Comparison of ENCODE assay signal across 1 fruit fly cellular context in the genomic region with DNA sequence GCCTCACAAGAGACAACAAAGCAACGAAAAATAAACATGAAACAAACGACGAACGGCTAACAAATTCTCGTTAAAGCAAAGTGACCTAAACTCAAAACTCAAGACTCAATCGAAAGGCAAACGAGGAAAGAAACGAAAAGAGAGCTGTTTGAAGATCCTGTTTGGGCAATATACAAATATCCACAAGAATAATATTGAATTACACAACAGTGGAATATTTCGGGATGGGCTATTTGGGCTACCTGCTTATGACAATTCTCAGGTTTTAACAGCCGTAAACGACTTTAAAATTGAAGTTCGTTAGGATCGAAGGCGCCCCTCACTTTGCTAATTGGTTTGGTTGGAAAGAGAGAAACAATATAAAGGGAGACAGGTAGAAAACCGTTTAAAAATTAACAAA.
TF ChIP-seq lines count a peak whose summit lies in the region.

No protein-coding gene starts in this region.

TF ChIP-seq in whole organism, embryonic, 481 proteins besides CTCF, POLR2A, EP300 and RAD21 (continued from another document and continues in another):
- no peak for TF ChIP-seq bab2 (GFP tag; optimal IDR thresholded peaks at IDR 0.05; lab: Kevin White, UChicago)
- no peak for TF ChIP-seq CG13775 (GFP tag; optimal IDR thresholded peaks at IDR 0.05; lab: Kevin White, UChicago)
- no peak for TF ChIP-seq psq (GFP tag; optimal IDR thresholded peaks at IDR 0.05; lab: Kevin White, UChicago)
- no peak for TF ChIP-seq ewg (GFP tag; optimal IDR thresholded peaks at IDR 0.05; lab: Kevin White, UChicago)
- TF ChIP-seq pho (GFP tag; optimal IDR thresholded peaks at IDR 0.05; lab: Kevin White, UChicago) = no peak
- no peak for TF ChIP-seq HLH54F (GFP tag; optimal IDR thresholded peaks at IDR 0.05; lab: Kevin White, UChicago)
- TF ChIP-seq tin (GFP tag; optimal IDR thresholded peaks at IDR 0.05; lab: Kevin White, UChicago) = no peak
- no peak for TF ChIP-seq lab (GFP tag; optimal IDR thresholded peaks at IDR 0.05; lab: Kevin White, UChicago)
- TF ChIP-seq Ravus (GFP tag; IDR thresholded peaks at IDR 0.05; lab: Robert Waterston, UW) = no peak
- TF ChIP-seq CG11695 (GFP tag; IDR thresholded peaks at IDR 0.05; lab: Robert Waterston, UW) = no peak
- no peak for TF ChIP-seq CG7987 (GFP tag; optimal IDR thresholded peaks at IDR 0.05; lab: Kevin White, UChicago)
- TF ChIP-seq abd-A (tag; optimal IDR thresholded peaks at IDR 0.05; lab: Kevin White, UChicago) = no peak
- no peak for TF ChIP-seq ara (GFP tag; IDR thresholded peaks at IDR 0.05; lab: Robert Waterston, UW)
- no peak for TF ChIP-seq CG4707 (GFP tag; optimal IDR thresholded peaks at IDR 0.05; lab: Kevin White, UChicago)
- peak; percentile 86 for TF ChIP-seq Kr (GFP tag; optimal IDR thresholded peaks at IDR 0.05; lab: Kevin White, UChicago)
- TF ChIP-seq mirr (GFP tag; optimal IDR thresholded peaks at IDR 0.05; lab: Kevin White, UChicago) = no peak
- TF ChIP-seq CG15269 (tag; optimal IDR thresholded peaks at IDR 0.05; lab: Kevin White, UChicago) = no peak
- TF ChIP-seq B-H1 (GFP tag; IDR thresholded peaks at IDR 0.05; lab: Robert Waterston, UW) = no peak
- TF ChIP-seq nmo (GFP tag; optimal IDR thresholded peaks at IDR 0.05; lab: Kevin White, UChicago) = no peak
- no peak for TF ChIP-seq Opbp (GFP tag; IDR thresholded peaks at IDR 0.05; lab: Robert Waterston, UW; ENCODE audit: partially characterized antibody)
- no peak for TF ChIP-seq pzg (GFP tag; optimal IDR thresholded peaks at IDR 0.05; lab: Kevin White, UChicago)
- TF ChIP-seq sc (optimal IDR thresholded peaks at IDR 0.05; lab: Kevin White, UChicago) = no peak
- TF ChIP-seq sc (GFP tag; optimal IDR thresholded peaks at IDR 0.05; lab: Kevin White, UChicago) = no peak
- TF ChIP-seq Rx (GFP tag; IDR thresholded peaks at IDR 0.05; lab: Robert Waterston, UW) = no peak
- TF ChIP-seq sisA (GFP tag; IDR thresholded peaks at IDR 0.05; lab: Robert Waterston, UW) = no peak
- peak; percentile 56 for TF ChIP-seq Elba2 (GFP tag; optimal IDR thresholded peaks at IDR 0.05; lab: Kevin White, UChicago)
- TF ChIP-seq CG3838 (GFP tag; optimal IDR thresholded peaks at IDR 0.05; lab: Kevin White, UChicago) = no peak
- TF ChIP-seq CG8388 (GFP tag; optimal IDR thresholded peaks at IDR 0.05; lab: Kevin White, UChicago) = no peak
- TF ChIP-seq CG1233 (GFP tag; optimal IDR thresholded peaks at IDR 0.05; lab: Kevin White, UChicago) = peak; percentile 45
- TF ChIP-seq CG10209 (GFP tag; optimal IDR thresholded peaks at IDR 0.05; lab: Kevin White, UChicago) = peak; percentile 44
- TF ChIP-seq bowl (GFP tag; IDR thresholded peaks at IDR 0.05; lab: Robert Waterston, UW) = no peak
- TF ChIP-seq Poxn (GFP tag; IDR thresholded peaks at IDR 0.05; lab: Robert Waterston, UW) = no peak
- TF ChIP-seq her (GFP tag; optimal IDR thresholded peaks at IDR 0.05; lab: Kevin White, UChicago) = no peak
- TF ChIP-seq mam (GFP tag; optimal IDR thresholded peaks at IDR 0.05; lab: Kevin White, UChicago) = no peak
- TF ChIP-seq E2f2 (GFP tag; IDR thresholded peaks at IDR 0.05; lab: Robert Waterston, UW) = no peak
- TF ChIP-seq fu2 (GFP tag; optimal IDR thresholded peaks at IDR 0.05; lab: Kevin White, UChicago) = no peak
- TF ChIP-seq CG34224 (GFP tag; IDR thresholded peaks at IDR 0.05; lab: Robert Waterston, UW; ENCODE audit: partially characterized antibody) = no peak
- no peak for TF ChIP-seq Atf3 (GFP tag; optimal IDR thresholded peaks at IDR 0.05; lab: Kevin White, UChicago)
- no peak for TF ChIP-seq wek (GFP tag; optimal IDR thresholded peaks at IDR 0.05; lab: Kevin White, UChicago)
- peak; percentile 85 for TF ChIP-seq CG15696 (tag; optimal IDR thresholded peaks at IDR 0.05; lab: Kevin White, UChicago)
- TF ChIP-seq CG12659 (GFP tag; optimal IDR thresholded peaks at IDR 0.05; lab: Kevin White, UChicago) = no peak
- no peak for TF ChIP-seq ftz-f1 (GFP tag; optimal IDR thresholded peaks at IDR 0.05; lab: Kevin White, UChicago)
- TF ChIP-seq sim (GFP tag; IDR thresholded peaks at IDR 0.05; lab: Robert Waterston, UW) = no peak
- no peak for TF ChIP-seq crol (GFP tag; IDR thresholded peaks at IDR 0.05; lab: Robert Waterston, UW)
- no peak for TF ChIP-seq CG6254 (GFP tag; optimal IDR thresholded peaks at IDR 0.05; lab: Kevin White, UChicago)
- no peak for TF ChIP-seq ATbp (GFP tag; optimal IDR thresholded peaks at IDR 0.05; lab: Kevin White, UChicago)
- TF ChIP-seq lilli (GFP tag; optimal IDR thresholded peaks at IDR 0.05; lab: Kevin White, UChicago) = no peak
- no peak for TF ChIP-seq Vsx1 (GFP tag; optimal IDR thresholded peaks at IDR 0.05; lab: Kevin White, UChicago)
- TF ChIP-seq B-H2 (GFP tag; optimal IDR thresholded peaks at IDR 0.05; lab: Kevin White, UChicago) = no peak
- TF ChIP-seq ken (GFP tag; IDR thresholded peaks at IDR 0.05; lab: Robert Waterston, UW) = no peak
- TF ChIP-seq Side (GFP tag; optimal IDR thresholded peaks at IDR 0.05; lab: Kevin White, UChicago) = no peak
- TF ChIP-seq dmrt99B (tag; optimal IDR thresholded peaks at IDR 0.05; lab: Kevin White, UChicago) = no peak
- TF ChIP-seq zfh2 (GFP tag; optimal IDR thresholded peaks at IDR 0.05; lab: Kevin White, UChicago) = no peak
- peak; percentile 64 for TF ChIP-seq CG7271 (tag; optimal IDR thresholded peaks at IDR 0.05; lab: Kevin White, UChicago)
- no peak for TF ChIP-seq dpn (GFP tag; optimal IDR thresholded peaks at IDR 0.05; lab: Kevin White, UChicago)
- TF ChIP-seq phol (tag; optimal IDR thresholded peaks at IDR 0.05; lab: Kevin White, UChicago) = no peak
- no peak for TF ChIP-seq CG8290 (GFP tag; optimal IDR thresholded peaks at IDR 0.05; lab: Kevin White, UChicago)
- TF ChIP-seq CG8290 (tag; optimal IDR thresholded peaks at IDR 0.05; lab: Kevin White, UChicago) = peak in 1 of 2 experiments; percentile 21
- no peak for TF ChIP-seq CG14860 (GFP tag; IDR thresholded peaks at IDR 0.05; lab: Robert Waterston, UW; ENCODE audit: partially characterized antibody)
- TF ChIP-seq Hr3 (GFP tag; optimal IDR thresholded peaks at IDR 0.05; lab: Kevin White, UChicago) = no peak
- no peak for TF ChIP-seq CG4404 (GFP tag; IDR thresholded peaks at IDR 0.05; lab: Robert Waterston, UW)
- TF ChIP-seq Hey (tag; optimal IDR thresholded peaks at IDR 0.05; lab: Kevin White, UChicago) = no peak
- TF ChIP-seq CG2875 (GFP tag; optimal IDR thresholded peaks at IDR 0.05; lab: Kevin White, UChicago) = no peak
- TF ChIP-seq inv (GFP tag; IDR thresholded peaks at IDR 0.05; lab: Robert Waterston, UW; ENCODE audit: partially characterized antibody) = no peak
- no peak for TF ChIP-seq Lim3 (GFP tag; IDR thresholded peaks at IDR 0.05; lab: Robert Waterston, UW)
- no peak for TF ChIP-seq CG6689 (GFP tag; IDR thresholded peaks at IDR 0.05; lab: Robert Waterston, UW)
- no peak for TF ChIP-seq CG11696 (GFP tag; IDR thresholded peaks at IDR 0.05; lab: Robert Waterston, UW)
- no peak for TF ChIP-seq CG10321 (GFP tag; IDR thresholded peaks at IDR 0.05; lab: Robert Waterston, UW)
- no peak for TF ChIP-seq ci (GFP tag; IDR thresholded peaks at IDR 0.05; lab: Robert Waterston, UW)
- TF ChIP-seq disco-r (GFP tag; optimal IDR thresholded peaks at IDR 0.05; lab: Kevin White, UChicago) = no peak
- TF ChIP-seq ac (GFP tag; optimal IDR thresholded peaks at IDR 0.05; lab: Kevin White, UChicago) = peak; percentile 81
- peak; percentile 46 for TF ChIP-seq CG9727 (GFP tag; optimal IDR thresholded peaks at IDR 0.05; lab: Kevin White, UChicago)
- no peak for TF ChIP-seq dysf (GFP tag; IDR thresholded peaks at IDR 0.05; lab: Robert Waterston, UW)
- no peak for TF ChIP-seq CG4854 (GFP tag; optimal IDR thresholded peaks at IDR 0.05; lab: Kevin White, UChicago)
- no peak for TF ChIP-seq CG1792 (GFP tag; optimal IDR thresholded peaks at IDR 0.05; lab: Kevin White, UChicago)
- TF ChIP-seq sr (GFP tag; IDR thresholded peaks at IDR 0.05; lab: Robert Waterston, UW) = no peak
- no peak for TF ChIP-seq kah (GFP tag; optimal IDR thresholded peaks at IDR 0.05; lab: Kevin White, UChicago)
- no peak for TF ChIP-seq CG7786 (GFP tag; optimal IDR thresholded peaks at IDR 0.05; lab: Kevin White, UChicago)
- TF ChIP-seq HLH3B (GFP tag; IDR thresholded peaks at IDR 0.05; lab: Robert Waterston, UW) = no peak
- TF ChIP-seq D19A (tag; optimal IDR thresholded peaks at IDR 0.05; lab: Kevin White, UChicago) = no peak
- no peak for TF ChIP-seq gro (GFP tag; optimal IDR thresholded peaks at IDR 0.05; lab: Kevin White, UChicago)
- TF ChIP-seq sqz (GFP tag; optimal IDR thresholded peaks at IDR 0.05; lab: Kevin White, UChicago) = no peak
- TF ChIP-seq tx (GFP tag; optimal IDR thresholded peaks at IDR 0.05; lab: Kevin White, UChicago) = no peak
- no peak for TF ChIP-seq chn (GFP tag; optimal IDR thresholded peaks at IDR 0.05; lab: Kevin White, UChicago)
- TF ChIP-seq Ssrp (tag; optimal IDR thresholded peaks at IDR 0.05; lab: Kevin White, UChicago) = no peak
- no peak for TF ChIP-seq CG16815 (GFP tag; optimal IDR thresholded peaks at IDR 0.05; lab: Kevin White, UChicago)
- no peak for TF ChIP-seq CG18764 (GFP tag; optimal IDR thresholded peaks at IDR 0.05; lab: Kevin White, UChicago)
- no peak for TF ChIP-seq sens-2 (GFP tag; IDR thresholded peaks at IDR 0.05; lab: Robert Waterston, UW)
- TF ChIP-seq CG9215 (GFP tag; IDR thresholded peaks at IDR 0.05; lab: Robert Waterston, UW) = no peak
- TF ChIP-seq jing (GFP tag; optimal IDR thresholded peaks at IDR 0.05; lab: Kevin White, UChicago) = no peak
- no peak for TF ChIP-seq CG4360 (GFP tag; IDR thresholded peaks at IDR 0.05; lab: Robert Waterston, UW)
- TF ChIP-seq Eip74EF (GFP tag; optimal IDR thresholded peaks at IDR 0.05; lab: Kevin White, UChicago) = no peak
- no peak for TF ChIP-seq esg (GFP tag; conservative IDR thresholded peaks at IDR 0.05; lab: Robert Waterston, UW)
- TF ChIP-seq scrt (GFP tag; optimal IDR thresholded peaks at IDR 0.05; lab: Kevin White, UChicago) = no peak
- TF ChIP-seq gsb (GFP tag; IDR thresholded peaks at IDR 0.05; lab: Robert Waterston, UW) = no peak
- no peak for TF ChIP-seq CG1024 (GFP tag; IDR thresholded peaks at IDR 0.05; lab: Robert Waterston, UW)
- TF ChIP-seq CG6813 (GFP tag; optimal IDR thresholded peaks at IDR 0.05; lab: Kevin White, UChicago) = peak; percentile 35
- no peak for TF ChIP-seq CG17829 (tag; optimal IDR thresholded peaks at IDR 0.05; lab: Kevin White, UChicago)
- no peak for TF ChIP-seq CG31441 (GFP tag; IDR thresholded peaks at IDR 0.05; lab: Robert Waterston, UW)
- TF ChIP-seq CG12236 (GFP tag; optimal IDR thresholded peaks at IDR 0.05; lab: Kevin White, UChicago) = no peak
- no peak for TF ChIP-seq Scr (GFP tag; IDR thresholded peaks at IDR 0.05; lab: Robert Waterston, UW; ENCODE audit: partially characterized antibody)
- TF ChIP-seq CG15514 (GFP tag; optimal IDR thresholded peaks at IDR 0.05; lab: Kevin White, UChicago) = no peak
- TF ChIP-seq CG9609 (GFP tag; optimal IDR thresholded peaks at IDR 0.05; lab: Kevin White, UChicago) = no peak
- no peak for TF ChIP-seq vnd (GFP tag; IDR thresholded peaks at IDR 0.05; lab: Robert Waterston, UW; ENCODE audit: partially characterized antibody)
- TF ChIP-seq pros (GFP tag; optimal IDR thresholded peaks at IDR 0.05; lab: Kevin White, UChicago) = peak; percentile 27
- TF ChIP-seq exex (tag; optimal IDR thresholded peaks at IDR 0.05; lab: Kevin White, UChicago) = no peak
- no peak for TF ChIP-seq CG18599 (GFP tag; optimal IDR thresholded peaks at IDR 0.05; lab: Kevin White, UChicago)
- TF ChIP-seq CG12299 (tag; optimal IDR thresholded peaks at IDR 0.05; lab: Kevin White, UChicago) = no peak
- peak; percentile 32 for TF ChIP-seq odd (GFP tag; optimal IDR thresholded peaks at IDR 0.05; lab: Kevin White, UChicago)
- TF ChIP-seq caup (GFP tag; optimal IDR thresholded peaks at IDR 0.05; lab: Kevin White, UChicago; ENCODE audit: severe bottlenecking) = no peak
- TF ChIP-seq Fer3 (tag; optimal IDR thresholded peaks at IDR 0.05; lab: Kevin White, UChicago) = no peak
- TF ChIP-seq wor (GFP tag; IDR thresholded peaks at IDR 0.05; lab: Robert Waterston, UW) = no peak
- TF ChIP-seq NK7.1 (GFP tag; optimal IDR thresholded peaks at IDR 0.05; lab: Kevin White, UChicago) = no peak
- peak; percentile 43 for TF ChIP-seq CG8924 (tag; optimal IDR thresholded peaks at IDR 0.05; lab: Kevin White, UChicago)
- TF ChIP-seq HLH4C (GFP tag; IDR thresholded peaks at IDR 0.05; lab: Robert Waterston, UW; ENCODE audit: partially characterized antibody) = no peak
- TF ChIP-seq crp (GFP tag; optimal IDR thresholded peaks at IDR 0.05; lab: Kevin White, UChicago) = no peak
- peak; percentile 11 for TF ChIP-seq Nf-YB (GFP tag; optimal IDR thresholded peaks at IDR 0.05; lab: Kevin White, UChicago)
- TF ChIP-seq CG12219 (GFP tag; optimal IDR thresholded peaks at IDR 0.05; lab: Kevin White, UChicago) = no peak
- no peak for TF ChIP-seq CG17912 (GFP tag; optimal IDR thresholded peaks at IDR 0.05; lab: Kevin White, UChicago)
- no peak for TF ChIP-seq Myb (GFP tag; optimal IDR thresholded peaks at IDR 0.05; lab: Kevin White, UChicago)
- no peak for TF ChIP-seq CG10462 (GFP tag; optimal IDR thresholded peaks at IDR 0.05; lab: Kevin White, UChicago)
- no peak for TF ChIP-seq CG12942 (GFP tag; optimal IDR thresholded peaks at IDR 0.05; lab: Kevin White, UChicago)
- no peak for TF ChIP-seq Abd-B (GFP tag; optimal IDR thresholded peaks at IDR 0.05; lab: Kevin White, UChicago)
- no peak for TF ChIP-seq CG17385 (GFP tag; optimal IDR thresholded peaks at IDR 0.05; lab: Kevin White, UChicago)
- TF ChIP-seq CG32772 (GFP tag; IDR thresholded peaks at IDR 0.05; lab: Robert Waterston, UW) = no peak
- TF ChIP-seq trh (GFP tag; optimal IDR thresholded peaks at IDR 0.05; lab: Kevin White, UChicago) = no peak
- peak; percentile 58 for TF ChIP-seq Xrp1 (GFP tag; IDR thresholded peaks at IDR 0.05; lab: Robert Waterston, UW)
- no peak for TF ChIP-seq btn (GFP tag; optimal IDR thresholded peaks at IDR 0.05; lab: Kevin White, UChicago)
- TF ChIP-seq CG12071 (GFP tag; optimal IDR thresholded peaks at IDR 0.05; lab: Kevin White, UChicago) = no peak
- no peak for TF ChIP-seq CG3065 (GFP tag; optimal IDR thresholded peaks at IDR 0.05; lab: Kevin White, UChicago)
- TF ChIP-seq CG3281 (GFP tag; optimal IDR thresholded peaks at IDR 0.05; lab: Kevin White, UChicago) = no peak
- no peak for TF ChIP-seq Stat92E (GFP tag; optimal IDR thresholded peaks at IDR 0.05; lab: Kevin White, UChicago)
- no peak for TF ChIP-seq rib (GFP tag; IDR thresholded peaks at IDR 0.05; lab: Robert Waterston, UW)
- 0 out of 2 replicates have a peak, but pooled peaks have one; percentile 33 for TF ChIP-seq CG10959 (GFP tag; IDR thresholded peaks at IDR 0.05; lab: Robert Waterston, UW)
- TF ChIP-seq gfzf (GFP tag; optimal IDR thresholded peaks at IDR 0.05; lab: Kevin White, UChicago) = no peak
- no peak for TF ChIP-seq CG10366 (GFP tag; IDR thresholded peaks at IDR 0.05; lab: Robert Waterston, UW)
